Worm (Caenorhabditis elegans) whole organism, L4 larva: Measurements from ENCODE around the gene Y51A2B.5.

ENCODE experiments used
- F49E8.2 ChIP-seq: sonication (generic microtip); optimal IDR thresholded peaks from 2 replicates; lab custom pipeline; 2016; ENCODE audit warnings: missing compliant biosample characterization, mild to moderate bottlenecking, missing genetic modification characterization, borderline replicate concordance
- T20F7.1 ChIP-seq: fragments of 200-800 bp; sonication (Bioruptor generic); optimal IDR thresholded peaks from 2 replicates; lab custom pipeline; 2018; ENCODE audit warnings: mild to moderate bottlenecking, missing genetic modification characterization, missing compliant biosample characterization
- arid-1 ChIP-seq: fragments of 200-800 bp; sonication (Bioruptor generic); conservative IDR thresholded peaks from 2 replicates; pipeline ENCODE4 v1.3.6; 2022; ENCODE audit warnings: missing genetic modification reagents, missing genetic modification characterization, missing compliant biosample characterization
- ceh-28 ChIP-seq: fragments of 150-350 bp; optimal IDR thresholded peaks from 2 replicates; lab custom pipeline; 2014; ENCODE audit warnings: missing biosample characterization, missing genetic modification reagents, missing genetic modification characterization
- ceh-82 ChIP-seq: sonication (generic microtip); optimal IDR thresholded peaks from 2 replicates; lab custom pipeline; 2017; ENCODE audit warnings: missing biosample characterization, missing genetic modification characterization
- ces-1 ChIP-seq: fragments of 150-350 bp; sonication (generic microtip); optimal IDR thresholded peaks from 4 replicates; lab custom pipeline; 2014; ENCODE audit warnings: missing biosample characterization, missing genetic modification reagents, missing genetic modification characterization
- daf-12 ChIP-seq: fragments of 150-350 bp; optimal IDR thresholded peaks from 2 replicates; lab custom pipeline; 2014; ENCODE audit warnings: missing biosample characterization, missing genetic modification reagents, missing genetic modification characterization
- daf-16 ChIP-seq, 3 experiments: sonication (generic microtip); optimal IDR thresholded peaks; 2 replicates each; lab custom pipeline; 2016 to 2017; ENCODE audit warnings: missing genetic modification characterization in 3 of 3, missing genetic modification reagents in 3 of 3, mild to moderate bottlenecking in 2 of 3, missing compliant biosample characterization in 2 of 3, missing biosample characterization in 1 of 3, moderate library complexity in 1 of 3
- dpl-1 ChIP-seq: fragments of 150-350 bp; optimal IDR thresholded peaks from 2 replicates; lab custom pipeline; 2014; ENCODE audit warnings: missing biosample characterization, missing genetic modification reagents, missing genetic modification characterization
- dve-1 ChIP-seq: sonication (generic microtip); optimal IDR thresholded peaks from 2 replicates; lab custom pipeline; 2017; ENCODE audit warnings: antibody characterized with exemption, mild to moderate bottlenecking, missing genetic modification characterization, missing compliant biosample characterization; ENCODE audit not compliant: insufficient read depth
- hlh-30 ChIP-seq: sonication (generic microtip); optimal IDR thresholded peaks from 2 replicates; lab custom pipeline; 2017; ENCODE audit warnings: antibody characterized with exemption, mild to moderate bottlenecking, missing genetic modification characterization, missing compliant biosample characterization; ENCODE audit not compliant: insufficient read depth
- lin-15B ChIP-seq: fragments of 150-350 bp; sonication (generic microtip); optimal IDR thresholded peaks from 3 replicates; lab custom pipeline; 2014; ENCODE audit warnings: missing biosample characterization, missing genetic modification characterization
- lin-38 ChIP-seq: fragments of 200-800 bp; sonication (Bioruptor generic); IDR thresholded peaks from 2 replicates; pipeline ENCODE4 v1.3.6; 2022; ENCODE audit warnings: missing genetic modification reagents, missing genetic modification characterization, missing compliant biosample characterization
- lin-39 ChIP-seq: fragments of 150-350 bp; optimal IDR thresholded peaks from 2 replicates; lab custom pipeline; 2014; ENCODE audit warnings: missing biosample characterization, missing genetic modification reagents, missing genetic modification characterization
- lir-3 ChIP-seq: sonication (generic microtip); optimal IDR thresholded peaks from 2 replicates; lab custom pipeline; 2016; ENCODE audit warnings: mild to moderate bottlenecking, missing genetic modification characterization, missing compliant biosample characterization
- mep-1 ChIP-seq: fragments of 150-350 bp; sonication (generic microtip); optimal IDR thresholded peaks from 3 replicates; lab custom pipeline; 2014; ENCODE audit warnings: missing biosample characterization, missing genetic modification characterization
- nhr-10 ChIP-seq: fragments of 150-350 bp; optimal IDR thresholded peaks from 2 replicates; lab custom pipeline; 2014; ENCODE audit warnings: missing biosample characterization, missing genetic modification characterization
- nhr-237 ChIP-seq: sonication (generic microtip); optimal IDR thresholded peaks from 2 replicates; lab custom pipeline; 2017; ENCODE audit warnings: missing biosample characterization, missing genetic modification characterization
- nhr-28 ChIP-seq: fragments of 150-350 bp; optimal IDR thresholded peaks from 2 replicates; lab custom pipeline; 2014; ENCODE audit warnings: missing biosample characterization, missing genetic modification characterization
- nhr-42 ChIP-seq: fragments of 200-800 bp; sonication (Bioruptor generic); IDR thresholded peaks from 2 replicates; pipeline ENCODE4 v1.3.6; 2022; ENCODE audit warnings: missing genetic modification characterization, missing compliant biosample characterization
- nhr-48 ChIP-seq: sonication (generic microtip); optimal IDR thresholded peaks from 2 replicates; lab custom pipeline; 2016; ENCODE audit warnings: mild to moderate bottlenecking, missing genetic modification characterization, missing compliant biosample characterization
- nhr-77 ChIP-seq: fragments of 150-350 bp; optimal IDR thresholded peaks from 2 replicates; lab custom pipeline; 2014; ENCODE audit warnings: missing biosample characterization, missing genetic modification characterization
- php-3 ChIP-seq: fragments of 200-800 bp; sonication (Bioruptor generic); IDR thresholded peaks from 2 replicates; pipeline ENCODE4 v1.3.6; 2022; ENCODE audit warnings: missing genetic modification reagents, missing genetic modification characterization, missing compliant biosample characterization
- pqm-1 ChIP-seq: sonication (generic microtip); optimal IDR thresholded peaks from 2 replicates; lab custom pipeline; 2017; ENCODE audit warnings: missing biosample characterization, missing genetic modification characterization
- spr-3 ChIP-seq: fragments of 200-800 bp; sonication (Bioruptor generic); optimal IDR thresholded peaks from 2 replicates; lab custom pipeline; 2018; ENCODE audit warnings: mild to moderate bottlenecking, missing genetic modification characterization, missing compliant biosample characterization
- unc-39 ChIP-seq: sonication (generic microtip); optimal IDR thresholded peaks from 2 replicates; lab custom pipeline; 2017; ENCODE audit warnings: missing biosample characterization, missing genetic modification characterization
- unc-62 ChIP-seq, 3 experiments: fragments of 150-350 bp in 1 of 3; sonication (generic microtip); optimal IDR thresholded peaks in 2 of 3; peaks in 1 of 3; 1 replicate in 1 of 3; 2 replicates in 2 of 3; lab custom pipeline; 2014 to 2017; ENCODE audit warnings: missing biosample characterization in 3 of 3, missing genetic modification characterization in 3 of 3, missing genetic modification reagents in 3 of 3, missing genotype in 1 of 3
- vab-7 ChIP-seq: fragments of 200-800 bp; sonication (Bioruptor generic); IDR thresholded peaks from 2 replicates; pipeline ENCODE4 v1.3.6; 2022; ENCODE audit warnings: missing genetic modification reagents, missing genetic modification characterization, missing compliant biosample characterization

Y51A2B.5 gene

DNA sequence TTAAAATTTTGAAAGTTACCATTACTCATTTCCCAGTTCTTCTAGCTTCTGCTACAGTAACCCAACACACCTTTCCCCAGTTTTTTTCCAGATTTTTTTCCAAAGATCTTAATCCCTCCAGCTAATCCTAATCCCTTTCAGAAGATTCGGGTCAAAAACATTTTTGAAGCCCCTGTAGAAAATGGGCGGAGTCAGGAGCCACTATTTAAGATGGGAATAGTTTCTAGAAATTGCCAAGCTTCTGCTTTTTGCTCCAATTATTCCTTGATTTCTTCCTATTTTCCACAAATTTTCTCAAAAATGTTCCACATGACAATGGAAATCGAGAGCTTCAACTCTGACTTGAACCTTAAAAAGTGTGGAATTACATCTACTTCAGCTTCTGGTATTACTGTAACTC, 24.5 kb upstream of the Y51A2B.5 start, which contains the start of gene C08E8.9:
Gene C08E8.9 (plus strand): TSS at position 301 of the 400 bp plus-strand sequence.
- TF ChIP-seq nhr-48 (tag; lab: Kevin White, UChicago) (no peak), ceh-82 (tag; lab: Kevin White, UChicago) (no peak), lin-15B (tag; lab: Kevin White, UChicago) (no peak), dpl-1 (GFP tag; lab: Kevin White, UChicago) (no peak), mep-1 (no peak), nhr-237 (tag; lab: Kevin White, UChicago) (no peak), unc-62 (GFP tag; optimal IDR thresholded peaks at IDR 0.05 in 1 of 2; lab: Kevin White, UChicago) (no peak), unc-62 (tag; optimal IDR thresholded peaks at IDR 0.05; lab: Kevin White, UChicago) (no peak), F49E8.2 (no peak), lin-38 (GFP tag; lab: Robert Waterston, UW) (no peak), arid-1 (no peak), nhr-42 (GFP tag; lab: Robert Waterston, UW) (no peak), nhr-28 (tag; lab: Kevin White, UChicago) (no peak)
- TF ChIP-seq, all 104 proteins: peak for 0

DNA sequence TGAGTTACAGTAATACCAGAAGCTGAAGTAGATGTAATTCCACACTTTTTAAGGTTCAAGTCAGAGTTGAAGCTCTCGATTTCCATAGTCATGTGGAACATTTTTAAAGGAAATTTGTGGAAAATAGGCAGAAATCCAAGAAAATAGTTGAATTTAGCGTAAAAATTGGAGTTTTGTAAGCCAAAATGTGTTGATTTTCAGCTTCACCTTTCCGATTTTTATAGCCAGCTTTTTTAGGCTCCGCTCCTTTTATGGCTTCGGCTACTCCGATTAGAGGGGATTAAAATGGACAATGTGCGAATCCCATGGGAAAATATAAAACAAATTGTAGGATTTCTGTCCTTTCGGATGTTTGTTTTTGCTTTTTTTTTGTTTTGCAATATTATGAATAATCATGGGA, 20.8 kb upstream of the Y51A2B.5 start, which contains the start of gene C08E8.6:
Gene C08E8.6 (minus strand): TSS at position 101 of the 400 bp plus-strand sequence.
- TF ChIP-seq spr-3 (GFP tag; lab: Kevin White, UChicago), result no peak

DNA sequence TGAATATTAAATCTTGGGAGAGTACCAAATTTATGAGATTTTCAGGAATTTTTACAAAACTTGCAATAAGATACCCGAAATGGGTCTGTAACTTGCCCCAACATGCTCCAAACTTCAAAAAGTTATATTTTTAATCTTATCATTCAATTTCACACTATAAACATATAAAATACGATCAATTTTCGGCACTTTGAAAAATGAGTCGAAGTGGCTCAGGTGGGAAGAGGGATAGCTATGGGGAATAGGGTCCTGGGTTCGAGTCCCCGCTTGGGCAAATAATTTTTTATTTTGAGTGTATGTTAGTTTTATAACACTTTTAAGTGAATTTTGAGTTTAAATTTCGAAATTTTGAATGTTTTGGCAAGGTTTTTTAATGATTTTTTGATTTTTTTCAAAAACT, 18.0 kb upstream of the Y51A2B.5 start:
- TF ChIP-seq lin-38 (GFP tag; lab: Robert Waterston, UW) (0 out of 2 replicates have a peak, but pooled peaks have one; percentile 6), ces-1 (GFP tag; lab: Kevin White, UChicago) (no peak), daf-16 (GFP tag; optimal IDR thresholded peaks at IDR 0.05; lab: Kevin White, UChicago) (no peak), daf-16 (tag; optimal IDR thresholded peaks at IDR 0.05; lab: Kevin White, UChicago) (peak; percentile 35)

DNA sequence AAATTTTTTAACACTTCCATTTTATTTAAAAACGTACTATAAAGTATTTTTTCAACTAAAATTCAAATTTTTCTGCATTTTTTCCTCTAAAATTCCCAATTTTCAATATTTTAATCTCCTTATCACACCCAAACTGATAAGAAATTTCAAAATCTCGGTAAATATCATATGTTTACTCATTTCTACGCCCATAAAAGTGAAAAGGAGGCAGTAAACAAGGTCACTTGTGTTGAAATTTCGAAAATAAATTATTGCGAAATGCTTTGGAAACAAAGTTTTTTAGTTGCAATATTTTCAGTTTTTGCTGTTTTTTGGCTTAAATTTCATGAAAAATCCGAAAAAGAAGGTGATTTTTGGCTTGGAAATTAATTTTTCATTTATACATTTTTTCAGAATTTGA, 17.5 kb upstream of the Y51A2B.5 start, which contains the start of gene C08E8.4:
Gene C08E8.4 (plus strand): TSS at position 268 of the 400 bp plus-strand sequence.
- peak; percentile 61 for TF ChIP-seq pqm-1 (tag; lab: Kevin White, UChicago)
- TF ChIP-seq nhr-77 (tag; lab: Kevin White, UChicago), result peak; percentile 6
- TF ChIP-seq mep-1, result peak; percentile 10
- TF ChIP-seq nhr-10 (tag; lab: Kevin White, UChicago), result no peak
- TF ChIP-seq php-3, result peak; percentile 64; the same call in 1 of the 2 replicates
- TF ChIP-seq daf-16 (GFP tag; optimal IDR thresholded peaks at IDR 0.05; lab: Kevin White, UChicago), result no peak
- TF ChIP-seq daf-16 (tag; optimal IDR thresholded peaks at IDR 0.05; lab: Kevin White, UChicago), result peak; percentile 100
- TF ChIP-seq lir-3 (tag; lab: Kevin White, UChicago), result no peak
- peak; percentile 35 for TF ChIP-seq hlh-30 (tag; lab: Kevin White, UChicago)
- peak; percentile 72 for TF ChIP-seq dve-1 (tag; lab: Kevin White, UChicago)
- TF ChIP-seq nhr-28 (tag; lab: Kevin White, UChicago), result peak; percentile 29

DNA sequence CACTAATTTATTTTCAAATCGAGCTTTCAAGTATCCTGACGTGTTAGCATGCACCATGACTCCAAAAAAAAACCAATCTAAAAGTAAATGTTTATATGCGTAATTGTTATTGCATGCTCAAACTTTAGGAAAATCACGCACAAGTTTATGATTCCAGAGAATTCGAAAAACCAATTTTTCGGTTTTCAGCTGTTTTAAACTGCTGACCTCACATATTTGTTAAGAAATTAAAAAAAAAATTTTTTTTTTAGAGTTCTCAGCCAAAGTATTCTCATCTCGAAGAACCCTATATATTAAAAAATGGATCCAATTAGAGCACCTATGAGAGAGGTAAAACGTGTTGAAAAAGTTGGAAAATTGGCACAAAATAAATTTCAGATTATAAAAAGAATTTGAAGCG, 14.9 kb upstream of the Y51A2B.5 start, which contains the start of gene Y51A2B.2:
Gene Y51A2B.2 (plus strand): TSS at position 301 of the 400 bp plus-strand sequence.
- TF ChIP-seq lin-39, result no peak
- TF ChIP-seq nhr-28 (tag; lab: Kevin White, UChicago), result no peak
- TF ChIP-seq daf-12 (tag; lab: Kevin White, UChicago), result no peak
- TF ChIP-seq T20F7.1, result no peak
- TF ChIP-seq unc-39 (tag; lab: Kevin White, UChicago), result no peak
- no peak for TF ChIP-seq spr-3 (GFP tag; lab: Kevin White, UChicago)

DNA sequence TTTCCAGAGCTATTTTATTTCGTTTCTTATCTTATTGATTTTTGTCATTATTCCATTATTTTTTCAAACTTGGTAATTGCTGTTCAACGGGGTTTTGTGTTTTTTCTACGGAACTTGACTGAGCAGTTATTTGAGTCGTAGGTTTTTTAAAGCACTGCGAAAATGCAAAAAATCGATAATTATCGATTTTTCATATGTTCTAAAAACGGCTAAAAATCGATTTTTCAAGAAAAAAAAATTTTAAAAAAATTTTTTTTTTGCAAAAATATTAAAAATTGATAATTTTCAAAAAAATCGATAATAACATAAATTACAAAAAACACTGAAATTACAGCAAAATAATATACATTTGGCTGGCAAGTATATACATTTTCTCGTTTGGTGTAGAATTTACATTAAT, 13.5 kb upstream of the Y51A2B.5 start:
- TF ChIP-seq vab-7 (no peak), ceh-28 (tag; lab: Kevin White, UChicago) (peak; percentile 78)
